Fruit fly (Drosophila melanogaster) whole organism, wandering third instar larva: ENCODE data around the gene CG3335.

ENCODE experiments used
- Abd-B ChIP-seq: fragments of >200 bp; optimal IDR thresholded peaks from 2 replicates; lab custom pipeline; 2017; ENCODE audit warnings: missing biosample characterization, missing genetic modification characterization
- CG32264 ChIP-seq: fragments of 200-800 bp; sonication (Bioruptor generic); optimal IDR thresholded peaks from 2 replicates; lab custom pipeline; 2016; ENCODE audit warnings: missing biosample characterization, missing genetic modification characterization
- CG9705 ChIP-seq: fragments of 200-800 bp; sonication (Bioruptor generic); optimal IDR thresholded peaks from 2 replicates; lab custom pipeline; 2018; ENCODE audit warnings: missing biosample characterization, mild to moderate bottlenecking, missing genetic modification characterization
- CrebA ChIP-seq: fragments of 200-800 bp; sonication (Bioruptor generic); optimal IDR thresholded peaks from 2 replicates; lab custom pipeline; 2016; ENCODE audit warnings: missing biosample characterization, mild to moderate bottlenecking, missing genetic modification characterization, borderline replicate concordance
- Dfd ChIP-seq: fragments of >200 bp; optimal IDR thresholded peaks from 2 replicates; lab custom pipeline; 2017; ENCODE audit warnings: missing biosample characterization, missing genetic modification characterization
- HLH106 ChIP-seq: fragments of 200-800 bp; optimal IDR thresholded peaks from 3 replicates; lab custom pipeline; 2019; ENCODE audit warnings: missing biosample characterization, mild to moderate bottlenecking, missing genetic modification characterization, moderate library complexity
- Hnf4 ChIP-seq: fragments of 200-800 bp; sonication (Bioruptor generic); optimal IDR thresholded peaks from 2 replicates; lab custom pipeline; 2016; ENCODE audit warnings: missing biosample characterization, mild to moderate bottlenecking, missing genetic modification characterization
- Hr78 ChIP-seq: fragments of >200 bp; optimal IDR thresholded peaks from 2 replicates; lab custom pipeline; 2017; ENCODE audit warnings: missing biosample characterization, missing genetic modification characterization
- Hr83 ChIP-seq: fragments of 200-300 bp; sonication (Bioruptor generic); optimal IDR thresholded peaks from 2 replicates; lab custom pipeline; 2016; ENCODE audit warnings: missing biosample characterization, mild to moderate bottlenecking, missing genetic modification characterization, moderate library complexity; ENCODE audit not compliant: poor library complexity, severe bottlenecking
- Jra ChIP-seq: sonication (Bioruptor generic); optimal IDR thresholded peaks from 2 replicates; lab custom pipeline; 2016; ENCODE audit warnings: missing biosample characterization, missing genetic modification characterization
- Mio ChIP-seq: sonication (Bioruptor generic); optimal IDR thresholded peaks from 2 replicates; lab custom pipeline; 2016; ENCODE audit warnings: missing biosample characterization, missing genetic modification characterization
- Myc ChIP-seq: fragments of >200 bp; optimal IDR thresholded peaks from 2 replicates; lab custom pipeline; 2017
- N ChIP-seq: fragments of >200 bp; optimal IDR thresholded peaks from 2 replicates; lab custom pipeline; 2018; ENCODE audit warnings: missing biosample characterization, missing external identifiers, missing genetic modification characterization
- OdsH ChIP-seq: fragments of 200-800 bp; sonication (Bioruptor generic); optimal IDR thresholded peaks from 2 replicates; lab custom pipeline; 2016; ENCODE audit warnings: missing biosample characterization, mild to moderate bottlenecking, missing genetic modification characterization
- Rel ChIP-seq, 2 experiments: fragments of 200-800 bp; sonication (Bioruptor generic) in 1 of 2; optimal IDR thresholded peaks; 2 replicates in 1 of 2; 3 replicates in 1 of 2; lab custom pipeline; 2016 to 2019; ENCODE audit warnings: mild to moderate bottlenecking in 2 of 2, missing biosample characterization in 2 of 2, missing genetic modification characterization in 2 of 2, moderate library complexity in 1 of 2
- Sp1 ChIP-seq: fragments of 200-800 bp; sonication (Bioruptor generic); optimal IDR thresholded peaks from 3 replicates; lab custom pipeline; 2019; ENCODE audit warnings: missing biosample characterization, mild to moderate bottlenecking, missing genetic modification characterization, moderate library complexity
- Vsx2 ChIP-seq: fragments of 200-300, 225-300 bp; sonication (Bioruptor generic); optimal IDR thresholded peaks from 2 replicates; lab custom pipeline; 2018; ENCODE audit warnings: missing biosample characterization, missing genetic modification characterization; ENCODE audit not compliant: partially characterized antibody
- br ChIP-seq: fragments of 200-800 bp; sonication (Bioruptor generic); optimal IDR thresholded peaks from 2 replicates; lab custom pipeline; 2016; ENCODE audit warnings: missing biosample characterization, missing genetic modification characterization
- brk ChIP-seq: fragments of 200-800 bp; sonication (Bioruptor generic); optimal IDR thresholded peaks from 2 replicates; lab custom pipeline; 2016; ENCODE audit warnings: missing biosample characterization, mild to moderate bottlenecking, missing genetic modification characterization
- dl ChIP-seq, 2 experiments: fragments of 175-275, 200-275 bp in 1 of 2; fragments of 200-275 bp in 1 of 2; sonication (Bioruptor generic); optimal IDR thresholded peaks; lab custom pipeline; 2018; ENCODE audit warnings: mild to moderate bottlenecking in 2 of 2, missing biosample characterization in 2 of 2, missing genetic modification characterization in 2 of 2, moderate library complexity in 2 of 2; ENCODE audit not compliant: partially characterized antibody in 2 of 2, insufficient read depth in 1 of 2
- dmrt93B ChIP-seq: fragments of 200-800 bp; sonication (Bioruptor generic); optimal IDR thresholded peaks from 2 replicates; lab custom pipeline; 2018; ENCODE audit warnings: missing biosample characterization, mild to moderate bottlenecking, missing genetic modification characterization
- dsf ChIP-seq: sonication (Bioruptor generic); optimal IDR thresholded peaks from 2 replicates; lab custom pipeline; 2016; ENCODE audit warnings: missing biosample characterization, missing genetic modification characterization, borderline replicate concordance
- ey ChIP-seq: fragments of 200-800 bp; sonication (Bioruptor generic); optimal IDR thresholded peaks from 2 replicates; lab custom pipeline; 2016; ENCODE audit warnings: missing biosample characterization, missing genetic modification characterization
- foxo ChIP-seq, 2 experiments: fragments of 200-800 bp; sonication (Bioruptor generic); optimal IDR thresholded peaks; 2 replicates in 1 of 2; 3 replicates in 1 of 2; lab custom pipeline; 2016 to 2017; ENCODE audit warnings: missing biosample characterization in 2 of 2, missing genetic modification characterization in 2 of 2
- fru ChIP-seq: fragments of 200-800 bp; sonication (Bioruptor generic); optimal IDR thresholded peaks from 3 replicates; lab custom pipeline; 2016; ENCODE audit warnings: missing biosample characterization, mild to moderate bottlenecking, missing genetic modification characterization
- h ChIP-seq: fragments of 200-800 bp; sonication (Bioruptor generic); optimal IDR thresholded peaks from 3 replicates; lab custom pipeline; 2016; ENCODE audit warnings: missing biosample characterization, mild to moderate bottlenecking, missing genetic modification characterization
- jim ChIP-seq: fragments of 175-275, 200-325 bp; sonication (Bioruptor generic); optimal IDR thresholded peaks from 2 replicates; lab custom pipeline; 2016; ENCODE audit warnings: missing biosample characterization, mild to moderate bottlenecking, missing genetic modification characterization
- pan ChIP-seq: fragments of >200 bp; optimal IDR thresholded peaks from 2 replicates; lab custom pipeline; 2017
- psq ChIP-seq: fragments of 200-800 bp; sonication (Bioruptor generic); optimal IDR thresholded peaks from 3 replicates; lab custom pipeline; 2017; ENCODE audit warnings: missing biosample characterization, mild to moderate bottlenecking, missing genetic modification characterization, moderate library complexity
- rgr ChIP-seq: fragments of 200-800 bp; sonication (Bioruptor generic); optimal IDR thresholded peaks from 3 replicates; lab custom pipeline; 2016; ENCODE audit warnings: missing biosample characterization, mild to moderate bottlenecking, missing genetic modification characterization
- sage ChIP-seq: fragments of 200-800 bp; sonication (Bioruptor generic); optimal IDR thresholded peaks from 2 replicates; lab custom pipeline; 2016; ENCODE audit warnings: missing biosample characterization, mild to moderate bottlenecking, missing genetic modification characterization
- sv ChIP-seq: fragments of 200-800 bp; sonication (Bioruptor generic); optimal IDR thresholded peaks from 3 replicates; lab custom pipeline; 2016; ENCODE audit warnings: missing biosample characterization, missing genetic modification characterization
- usp ChIP-seq: fragments of >200 bp; optimal IDR thresholded peaks from 2 replicates; lab custom pipeline; 2017; ENCODE audit warnings: missing biosample characterization, missing genetic modification characterization

The CG3335 gene

DNA sequence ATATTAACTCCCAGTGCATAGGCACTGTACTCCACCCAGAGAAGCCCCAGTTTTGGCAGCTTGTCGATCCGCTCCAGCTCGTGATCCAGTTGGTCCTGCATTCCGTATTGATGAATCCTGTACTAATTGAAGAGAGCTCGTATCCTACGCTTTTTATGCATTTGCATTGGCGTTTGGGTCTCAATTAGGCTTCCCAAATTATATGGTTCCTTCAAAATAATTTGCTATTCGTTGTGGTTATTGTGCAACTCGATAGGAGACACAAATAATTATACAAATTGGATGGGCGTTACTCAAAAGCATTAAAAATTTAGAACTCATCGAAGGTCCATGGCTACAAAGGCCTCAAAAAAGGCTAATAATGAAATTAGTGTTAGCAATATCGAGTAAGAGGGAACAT, 5.1 kb downstream of the CG3335 start, which contains the start of gene Or67b:
Gene Or67b (minus strand): TSS at position 101 of the 400 bp plus-strand sequence.
- no peak for TF ChIP-seq jim (GFP tag; lab: Kevin White, UChicago)
- TF ChIP-seq CG32264 (GFP tag; lab: Kevin White, UChicago): no peak
- no peak for TF ChIP-seq sage (GFP tag; lab: Kevin White, UChicago)
- TF ChIP-seq dmrt93B (GFP tag; lab: Kevin White, UChicago): no peak
- no peak for TF ChIP-seq Jra (GFP tag; lab: Kevin White, UChicago)
- TF ChIP-seq CG9705 (GFP tag; lab: Kevin White, UChicago): no peak
- TF ChIP-seq ey (GFP tag; lab: Kevin White, UChicago): no peak
- TF ChIP-seq sv (GFP tag; lab: Kevin White, UChicago): no peak
- TF ChIP-seq h (GFP tag; lab: Kevin White, UChicago): no peak
- no peak for TF ChIP-seq psq (GFP tag; lab: Kevin White, UChicago)

DNA sequence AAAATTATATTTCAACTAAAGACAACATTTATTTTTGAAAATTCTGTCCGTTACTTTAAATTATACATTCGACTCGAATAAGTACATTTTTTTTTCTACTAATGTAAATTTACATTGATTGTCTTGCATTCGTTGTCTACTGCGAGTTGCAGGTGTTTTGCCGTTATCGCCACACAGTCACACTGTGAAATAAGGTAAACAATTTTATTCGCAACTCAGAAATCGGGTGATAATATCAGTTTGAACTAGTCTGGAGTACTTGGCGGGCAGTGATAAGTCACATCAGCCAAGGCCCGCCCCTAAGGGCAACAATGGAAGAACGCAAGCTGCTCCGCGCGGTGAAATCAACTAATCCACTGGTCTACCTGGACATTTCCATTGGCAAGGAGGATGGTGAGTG, 5.9 kb downstream of the CG3335 start:
- TF ChIP-seq Abd-B (GFP tag; lab: Kevin White, UChicago) (no peak), br (GFP tag; lab: Kevin White, UChicago) (no peak), Hr83 (GFP tag; lab: Kevin White, UChicago) (no peak), Dfd (GFP tag; lab: Kevin White, UChicago) (no peak), rgr (GFP tag; lab: Kevin White, UChicago) (no peak), Hnf4 (no peak), Hr78 (GFP tag; lab: Kevin White, UChicago) (no peak), brk (GFP tag; lab: Kevin White, UChicago) (no peak), N (no peak), fru (GFP tag; lab: Kevin White, UChicago) (no peak), dl (GFP tag; optimal IDR thresholded peaks at IDR 0.05; lab: Kevin White, UChicago; ENCODE audit: insufficient read depth in 1 of 2, partially characterized antibody in 2 of 2) (no peak), usp (GFP tag; lab: Kevin White, UChicago) (no peak), CG9705 (GFP tag; lab: Kevin White, UChicago) (no peak), psq (GFP tag; lab: Kevin White, UChicago) (no peak), CrebA (GFP tag; lab: Kevin White, UChicago) (no peak)

DNA sequence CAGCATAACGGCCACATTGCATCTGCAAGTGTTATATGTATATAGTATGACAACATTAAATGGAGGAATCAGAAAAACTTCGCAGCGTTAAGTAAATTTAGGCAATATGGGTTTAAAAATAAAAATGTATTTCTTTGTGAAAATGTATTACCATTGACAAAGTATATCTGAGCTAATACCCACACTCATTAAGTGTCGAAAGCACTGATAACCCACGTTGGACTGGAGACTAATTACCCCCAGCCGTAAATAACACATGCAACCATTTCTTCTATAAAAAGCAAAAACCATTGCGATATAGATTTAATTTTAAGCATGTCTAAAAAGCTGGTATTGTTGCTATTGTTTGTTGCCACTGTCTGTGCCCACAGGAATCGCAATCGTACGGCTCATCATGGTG, 13.8 kb downstream of the CG3335 start, which contains the start of gene CG8329:
Gene CG8329 (plus strand): TSS at position 301 of the 400 bp plus-strand sequence.
- no peak for TF ChIP-seq dmrt93B (GFP tag; lab: Kevin White, UChicago)

DNA sequence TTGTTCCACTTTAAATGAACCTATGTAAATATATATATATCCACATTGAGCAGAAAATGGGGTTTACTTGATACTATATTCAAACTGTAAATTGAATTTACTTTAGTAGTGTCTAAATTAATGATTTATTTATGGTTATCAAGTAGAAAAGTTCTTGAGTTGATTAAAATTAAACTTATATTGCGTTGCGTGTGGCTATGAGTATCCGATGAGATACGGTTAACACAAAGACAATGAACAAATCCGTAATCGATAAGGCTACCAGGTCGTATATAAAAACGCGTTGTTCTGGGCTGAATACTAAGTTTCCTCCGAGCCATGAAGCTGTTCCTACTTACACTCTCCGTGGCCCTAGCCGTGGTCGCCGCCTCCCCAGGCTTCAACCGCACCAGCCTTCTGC, 14.9 kb downstream of the CG3335 start, which contains the start of gene CG18179:
Gene CG18179 (plus strand): TSS at position 301 of the 400 bp plus-strand sequence.
- TF ChIP-seq dsf (GFP tag; lab: Kevin White, UChicago) (no peak), brk (GFP tag; lab: Kevin White, UChicago) (no peak), HLH106 (tag; lab: Kevin White, UChicago) (no peak), N (no peak), Vsx2 (GFP tag; lab: Kevin White, UChicago) (no peak), Dfd (GFP tag; lab: Kevin White, UChicago) (no peak), h (GFP tag; lab: Kevin White, UChicago) (no peak), OdsH (GFP tag; lab: Kevin White, UChicago) (no peak), psq (GFP tag; lab: Kevin White, UChicago) (no peak), CrebA (GFP tag; lab: Kevin White, UChicago) (no peak), Sp1 (GFP tag; lab: Kevin White, UChicago) (no peak), usp (GFP tag; lab: Kevin White, UChicago) (no peak), rgr (GFP tag; lab: Kevin White, UChicago) (no peak)

DNA sequence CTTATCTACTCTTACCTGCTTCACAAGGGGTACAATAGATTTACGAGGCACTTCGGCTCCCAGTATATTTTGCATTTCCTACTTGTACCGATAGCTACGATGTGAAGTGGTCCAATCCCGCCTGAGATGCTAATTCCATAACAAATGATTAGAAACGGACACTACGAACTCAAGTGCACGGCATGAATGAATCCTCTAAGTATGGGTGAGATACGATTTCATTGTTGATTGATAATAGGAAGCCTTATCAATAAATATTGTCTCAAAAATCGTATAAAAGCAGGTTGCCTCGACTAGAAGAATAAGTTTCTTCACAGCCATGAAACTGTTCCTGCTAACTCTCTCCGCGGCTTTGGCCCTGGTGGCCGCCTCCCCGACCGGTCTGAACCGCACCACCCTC, 16.7 kb downstream of the CG3335 start, which contains the start of gene CG18180:
Gene CG18180 (plus strand): TSS at position 301 of the 400 bp plus-strand sequence.
- TF ChIP-seq CrebA (GFP tag; lab: Kevin White, UChicago) (no peak), HLH106 (tag; lab: Kevin White, UChicago) (no peak), h (GFP tag; lab: Kevin White, UChicago) (no peak), foxo (GFP tag; optimal IDR thresholded peaks at IDR 0.05; lab: Kevin White, UChicago) (no peak), br (GFP tag; lab: Kevin White, UChicago) (no peak), Mio (GFP tag; lab: Kevin White, UChicago) (no peak), dsf (GFP tag; lab: Kevin White, UChicago) (no peak), brk (GFP tag; lab: Kevin White, UChicago) (no peak), OdsH (GFP tag; lab: Kevin White, UChicago) (no peak), pan (lab: Kevin White, UChicago) (no peak), Rel (GFP tag; optimal IDR thresholded peaks at IDR 0.05; lab: Kevin White, UChicago) (no peak), Rel (tag; optimal IDR thresholded peaks at IDR 0.05; lab: Kevin White, UChicago) (no peak), Myc (no peak), Hr78 (GFP tag; lab: Kevin White, UChicago) (no peak), CG32264 (GFP tag; lab: Kevin White, UChicago) (no peak)
- TF ChIP-seq, all 38 proteins: peak for 0
